Worm (Caenorhabditis elegans) whole organism, midembryonic: ENCODE data around the gene mrps-35.

ENCODE experiments used
- T22C8.4 ChIP-seq: fragments of 200-800 bp; sonication (Bioruptor generic); IDR thresholded peaks from 2 replicates; pipeline ENCODE4 v1.3.6; 2022; ENCODE audit warnings: missing genetic modification characterization, missing compliant biosample characterization
- cog-1 ChIP-seq: sonication (generic microtip); optimal IDR thresholded peaks from 2 replicates; lab custom pipeline; 2016; ENCODE audit warnings: missing genetic modification characterization, missing compliant biosample characterization
- flt-1 ChIP-seq: fragments of 200-800 bp; sonication (Bioruptor generic); IDR thresholded peaks from 2 replicates; pipeline ENCODE4 v1.3.6; 2022; ENCODE audit warnings: missing genetic modification characterization, missing compliant biosample characterization
- klf-2 ChIP-seq: fragments of 200-800 bp; sonication (Bioruptor generic); conservative IDR thresholded peaks from 2 replicates; pipeline ENCODE4 v1.3.6; 2022; ENCODE audit warnings: missing genetic modification reagents, missing genetic modification characterization, missing compliant biosample characterization
- med-1 ChIP-seq: sonication (generic microtip); optimal IDR thresholded peaks from 2 replicates; lab custom pipeline; 2017; ENCODE audit warnings: missing genetic modification characterization, mild to moderate bottlenecking, missing compliant biosample characterization, antibody characterized with exemption, missing genetic modification reagents; ENCODE audit not compliant: insufficient read depth
- ref-1 ChIP-seq: fragments of 200-800 bp; sonication (Bioruptor generic); conservative IDR thresholded peaks from 2 replicates; pipeline ENCODE4 v1.3.6; 2022; ENCODE audit warnings: missing genetic modification reagents, missing genetic modification characterization, missing compliant biosample characterization
- tab-1 ChIP-seq: fragments of 200-800 bp; sonication (Bioruptor generic); IDR thresholded peaks from 2 replicates; pipeline ENCODE4 v1.3.6; 2022; ENCODE audit warnings: missing genetic modification characterization, missing compliant biosample characterization
- ztf-23 ChIP-seq: fragments of 200-800 bp; sonication (Bioruptor generic); IDR thresholded peaks from 2 replicates; pipeline ENCODE4 v1.3.6; 2022; ENCODE audit warnings: missing genetic modification reagents, missing genetic modification characterization, missing compliant biosample characterization
- ztf-29 ChIP-seq: fragments of 200-800 bp; sonication (Bioruptor generic); IDR thresholded peaks from 2 replicates; pipeline ENCODE4 v1.3.6; 2022; ENCODE audit warnings: missing genetic modification reagents, missing genetic modification characterization, missing compliant biosample characterization

Gene mrps-35

ce11 chrV:18976539-18976938 is 4.6 kb upstream of the mrps-35 start:
- TF ChIP-seq ztf-23 (no peak), flt-1 (no peak), med-1 (GFP tag; lab: Kevin White, UChicago) (no peak), T22C8.4 (GFP tag; lab: Robert Waterston, UW) (no peak), klf-2 (GFP tag; lab: Robert Waterston, UW) (no peak), tab-1 (GFP tag; lab: Robert Waterston, UW) (no peak), ztf-29 (GFP tag; lab: Robert Waterston, UW) (no peak), ref-1 (GFP tag; lab: Robert Waterston, UW) (no peak), cog-1 (no peak)

- TF ChIP-seq ref-1 (GFP tag; lab: Robert Waterston, UW) (no peak), med-1 (GFP tag; lab: Kevin White, UChicago) (no peak), T22C8.4 (GFP tag; lab: Robert Waterston, UW) (no peak), flt-1 (no peak), cog-1 (no peak), klf-2 (GFP tag; lab: Robert Waterston, UW) (no peak), ztf-29 (GFP tag; lab: Robert Waterston, UW) (no peak), tab-1 (GFP tag; lab: Robert Waterston, UW) (no peak), ztf-23 (no peak)
These were observed 3.2 kb upstream of the mrps-35 start, which contains the start of gene Y39B6A.41 for ce11 chrV:18977876-18978275. Gene Y39B6A.41 (minus strand): TSS chrV:18977976.

ce11 chrV:18978301-18978700 is 2.8 kb upstream of the mrps-35 start:
- no peak for TF ChIP-seq ztf-23

ce11 chrV:18980091-18980490 is 1.0 kb upstream of the mrps-35 start:
- TF ChIP-seq flt-1 (0 out of 2 replicates have a peak, but pooled peaks have one; percentile 15), tab-1 (GFP tag; lab: Robert Waterston, UW) (peak; percentile 60; the same call in 1 of the 2 replicates)

- TF ChIP-seq tab-1 (GFP tag; lab: Robert Waterston, UW) (no peak), ztf-23 (no peak), med-1 (GFP tag; lab: Kevin White, UChicago) (no peak), ztf-29 (GFP tag; lab: Robert Waterston, UW) (no peak), cog-1 (no peak), flt-1 (no peak), T22C8.4 (GFP tag; lab: Robert Waterston, UW) (no peak), ref-1 (GFP tag; lab: Robert Waterston, UW) (no peak), klf-2 (GFP tag; lab: Robert Waterston, UW) (no peak)
These were observed 630 bp downstream of the mrps-35 start for ce11 chrV:18981736-18982135.

- peak; percentile 19 for TF ChIP-seq T22C8.4 (GFP tag; lab: Robert Waterston, UW)
These were observed 3.5 kb downstream of the mrps-35 start for ce11 chrV:18984656-18985055.

ce11 chrV:18986103-18986502 is 5.0 kb downstream of the mrps-35 start:
- peak; percentile 75 for TF ChIP-seq T22C8.4 (GFP tag; lab: Robert Waterston, UW)
- TF ChIP-seq cog-1, result no peak

ce11 chrV:18990238-18990901 is 9.3 kb downstream of the mrps-35 start, which contains the start of the genes reps-1 and Y39B6A.37:
Gene reps-1 (minus strand): TSS chrV:18990500.
Gene Y39B6A.37 (plus strand): TSS chrV:18990851.
- TF ChIP-seq klf-2 (GFP tag; lab: Robert Waterston, UW), result no peak
- no peak for TF ChIP-seq ztf-23
- no peak for TF ChIP-seq ztf-29 (GFP tag; lab: Robert Waterston, UW)
- TF ChIP-seq ref-1 (GFP tag; lab: Robert Waterston, UW), result no peak
- TF ChIP-seq T22C8.4 (GFP tag; lab: Robert Waterston, UW), result no peak
- no peak for TF ChIP-seq cog-1
- no peak for TF ChIP-seq tab-1 (GFP tag; lab: Robert Waterston, UW)
- no peak for TF ChIP-seq med-1 (GFP tag; lab: Kevin White, UChicago)
- no peak for TF ChIP-seq flt-1

ce11 chrV:18990958-18991357 is 9.9 kb downstream of the mrps-35 start:
- no peak for TF ChIP-seq med-1 (GFP tag; lab: Kevin White, UChicago)
- no peak for TF ChIP-seq T22C8.4 (GFP tag; lab: Robert Waterston, UW)
- TF ChIP-seq cog-1, result no peak
- TF ChIP-seq ztf-23, result no peak
- TF ChIP-seq tab-1 (GFP tag; lab: Robert Waterston, UW), result no peak
- TF ChIP-seq flt-1, result no peak
- TF ChIP-seq ztf-29 (GFP tag; lab: Robert Waterston, UW), result no peak
- no peak for TF ChIP-seq ref-1 (GFP tag; lab: Robert Waterston, UW)
- no peak for TF ChIP-seq klf-2 (GFP tag; lab: Robert Waterston, UW)

ce11 chrV:18993017-18993416 is 11.9 kb downstream of the mrps-35 start:
- no peak for TF ChIP-seq ztf-29 (GFP tag; lab: Robert Waterston, UW)
- TF ChIP-seq med-1 (GFP tag; lab: Kevin White, UChicago), result no peak
- TF ChIP-seq ref-1 (GFP tag; lab: Robert Waterston, UW), result no peak
- no peak for TF ChIP-seq tab-1 (GFP tag; lab: Robert Waterston, UW)
- TF ChIP-seq ztf-23, result no peak
- TF ChIP-seq flt-1, result no peak
- TF ChIP-seq T22C8.4 (GFP tag; lab: Robert Waterston, UW), result no peak
- TF ChIP-seq cog-1, result no peak
- no peak for TF ChIP-seq klf-2 (GFP tag; lab: Robert Waterston, UW)
